Fruit fly (Drosophila melanogaster) whole organism, embryonic: ENCODE measurements around the gene eIF4E5.
A peak's percentile ranks its signal among the peaks of the same experiment; 100 is the strongest.

Source experiments
- Asciz ChIP-seq: fragments of 200-800 bp; sonication (Bioruptor generic); optimal IDR thresholded peaks from 2 replicates; lab custom pipeline; 2017; ENCODE audit warnings: missing biosample characterization, mild to moderate bottlenecking, missing genetic modification characterization, missing genetic modification reagents
- Blimp-1 ChIP-seq: fragments of 200-800 bp; sonication (Bioruptor generic); optimal IDR thresholded peaks from 3 replicates; lab custom pipeline; 2018; ENCODE audit warnings: missing biosample characterization, missing genetic modification characterization, mild to moderate bottlenecking, moderate library complexity, missing genetic modification reagents
- CG11398 ChIP-seq: fragments of 200-800 bp; sonication (Bioruptor generic); optimal IDR thresholded peaks from 2 replicates; lab custom pipeline; 2016; ENCODE audit warnings: missing biosample characterization, missing genetic modification characterization
- CG11504 ChIP-seq: fragments of 200-800 bp; sonication (Bioruptor generic); optimal IDR thresholded peaks from 3 replicates; lab custom pipeline; 2019; ENCODE audit warnings: missing biosample characterization, mild to moderate bottlenecking, missing genetic modification characterization, moderate library complexity
- CG1233 ChIP-seq: fragments of 200-800 bp; sonication (Bioruptor generic); optimal IDR thresholded peaks from 4 replicates; lab custom pipeline; 2018; ENCODE audit warnings: missing biosample characterization, mild to moderate bottlenecking, missing genetic modification characterization
- CG17829 ChIP-seq: fragments of 200-800 bp; optimal IDR thresholded peaks from 2 replicates; lab custom pipeline; 2019; ENCODE audit warnings: missing biosample characterization, mild to moderate bottlenecking, missing genetic modification characterization, moderate library complexity
- CG1792 ChIP-seq: fragments of 200-800 bp; sonication (Bioruptor generic); optimal IDR thresholded peaks from 2 replicates; lab custom pipeline; 2016; ENCODE audit warnings: missing biosample characterization, missing genetic modification characterization
- CG18764 ChIP-seq: fragments of 200-800 bp; sonication (Bioruptor generic); optimal IDR thresholded peaks from 3 replicates; lab custom pipeline; 2016; ENCODE audit warnings: missing biosample characterization, missing genetic modification characterization
- CG2120 ChIP-seq: fragments of 200-800 bp; sonication (Bioruptor generic); optimal IDR thresholded peaks from 3 replicates; lab custom pipeline; 2016; ENCODE audit warnings: missing biosample characterization, missing genetic modification characterization
- CG3163 ChIP-seq: fragments of 200-800 bp; sonication (Bioruptor generic); optimal IDR thresholded peaks from 3 replicates; lab custom pipeline; 2016; ENCODE audit warnings: missing biosample characterization, missing genetic modification characterization
- CG3838 ChIP-seq: fragments of 200-800 bp; sonication (Bioruptor generic); optimal IDR thresholded peaks from 3 replicates; lab custom pipeline; 2016; ENCODE audit warnings: missing biosample characterization, missing genetic modification characterization
- CG4424 ChIP-seq: fragments of 200-800 bp; sonication (Bioruptor generic); optimal IDR thresholded peaks from 3 replicates; lab custom pipeline; 2016; ENCODE audit warnings: missing biosample characterization, missing genetic modification characterization
- CG4707 ChIP-seq: fragments of 200-800 bp; sonication (Bioruptor generic); optimal IDR thresholded peaks from 2 replicates; lab custom pipeline; 2018; ENCODE audit warnings: missing biosample characterization, mild to moderate bottlenecking, missing genetic modification characterization, moderate library complexity
- CG6791 ChIP-seq: fragments of 200-800 bp; sonication (Bioruptor generic); IDR thresholded peaks from 3 replicates; pipeline ENCODE4 v1.3.6; 2022; ENCODE audit warnings: missing biosample characterization, missing genetic modification characterization; ENCODE audit not compliant: partially characterized antibody
- CG7963 ChIP-seq: fragments of 200-800 bp; sonication (Bioruptor generic); IDR thresholded peaks from 3 replicates; pipeline ENCODE4 v1.3.6; 2022; ENCODE audit warnings: missing biosample characterization, missing genetic modification characterization; ENCODE audit not compliant: partially characterized antibody
- CG8944 ChIP-seq: fragments of 200-800 bp; sonication (Bioruptor generic); optimal IDR thresholded peaks from 3 replicates; lab custom pipeline; 2016; ENCODE audit warnings: missing biosample characterization, missing genetic modification characterization
- CHES-1-like ChIP-seq: fragments of 200-800 bp; sonication (Bioruptor generic); optimal IDR thresholded peaks from 2 replicates; lab custom pipeline; 2016; ENCODE audit warnings: missing biosample characterization, missing genetic modification characterization
- Dp ChIP-seq: fragments of 200-800 bp; sonication (Bioruptor generic); optimal IDR thresholded peaks from 2 replicates; lab custom pipeline; 2018; ENCODE audit warnings: missing biosample characterization, mild to moderate bottlenecking, missing genetic modification characterization, moderate library complexity
- HLH3B ChIP-seq: fragments of 200-800 bp; sonication (Bioruptor generic); IDR thresholded peaks from 2 replicates; pipeline ENCODE4 v1.3.6; 2022; ENCODE audit warnings: missing biosample characterization, missing genetic modification characterization
- Hey ChIP-seq: fragments of 200-800 bp; sonication (Bioruptor generic); optimal IDR thresholded peaks from 3 replicates; lab custom pipeline; 2018; ENCODE audit warnings: missing biosample characterization, mild to moderate bottlenecking, missing genetic modification characterization
- Hr51 ChIP-seq, 2 experiments: fragments of 200-800 bp; sonication (Bioruptor generic); optimal IDR thresholded peaks; 2 replicates in 1 of 2; 3 replicates in 1 of 2; lab custom pipeline; 2016 to 2018; ENCODE audit warnings: missing biosample characterization in 2 of 2, missing genetic modification characterization in 2 of 2, mild to moderate bottlenecking in 1 of 2, moderate library complexity in 1 of 2
- Hr78 ChIP-seq, 2 experiments: fragments of 200-800 bp in 1 of 2; fragments of >200 bp in 1 of 2; sonication (Bioruptor generic) in 1 of 2; optimal IDR thresholded peaks; 2 replicates each; lab custom pipeline; 2017 to 2019; ENCODE audit warnings: missing biosample characterization in 2 of 2, missing genetic modification characterization in 2 of 2, mild to moderate bottlenecking in 1 of 2, moderate library complexity in 1 of 2
- MTF-1 ChIP-seq: fragments of 200-800 bp; sonication (Bioruptor generic); optimal IDR thresholded peaks from 2 replicates; lab custom pipeline; 2018; ENCODE audit warnings: missing biosample characterization, mild to moderate bottlenecking, missing genetic modification characterization, borderline replicate concordance
- Nf-YA ChIP-seq: fragments of 200-800 bp; sonication (Bioruptor generic); IDR thresholded peaks from 2 replicates; pipeline ENCODE4 v1.3.6; 2022; ENCODE audit warnings: missing biosample characterization, missing genetic modification characterization
- Rfx ChIP-seq: fragments of 200-800 bp; sonication (Bioruptor generic); IDR thresholded peaks from 2 replicates; pipeline ENCODE4 v1.3.6; 2022; ENCODE audit warnings: missing biosample characterization, missing genetic modification characterization
- Tbp ChIP-seq: fragments of >200 bp; optimal IDR thresholded peaks from 2 replicates; lab custom pipeline; 2018; ENCODE audit warnings: missing biosample characterization, missing genetic modification characterization
- ato ChIP-seq: fragments of 200-800 bp; sonication (Bioruptor generic); IDR thresholded peaks from 2 replicates; pipeline ENCODE4 v1.3.6; 2022; ENCODE audit warnings: missing biosample characterization, missing genetic modification characterization; ENCODE audit not compliant: partially characterized antibody
- bcd ChIP-seq: fragments of 200-800 bp; sonication (Bioruptor generic); optimal IDR thresholded peaks from 2 replicates; lab custom pipeline; 2017; ENCODE audit warnings: missing biosample characterization, mild to moderate bottlenecking, missing genetic modification characterization
- chinmo ChIP-seq: fragments of 200-800 bp; sonication (Bioruptor generic); IDR thresholded peaks from 4 replicates; pipeline ENCODE4 v1.3.6; 2022; ENCODE audit warnings: missing biosample characterization, missing genetic modification characterization; ENCODE audit not compliant: partially characterized antibody
- chn ChIP-seq: fragments of 200-800 bp; sonication (Bioruptor generic); optimal IDR thresholded peaks from 2 replicates; lab custom pipeline; 2016; ENCODE audit warnings: missing biosample characterization, missing genetic modification characterization
- crc ChIP-seq: fragments of 200-800 bp; sonication (Bioruptor generic); optimal IDR thresholded peaks from 2 replicates; lab custom pipeline; 2016; ENCODE audit warnings: missing biosample characterization, missing genetic modification characterization
- emc ChIP-seq: fragments of 200-800 bp; sonication (Bioruptor generic); optimal IDR thresholded peaks from 2 replicates; lab custom pipeline; 2016; ENCODE audit warnings: missing biosample characterization, missing genetic modification characterization
- hkb ChIP-seq, 2 experiments: fragments of 200-800 bp in 1 of 2; fragments of >200 bp in 1 of 2; sonication (Bioruptor generic) in 1 of 2; IDR thresholded peaks in 1 of 2; optimal IDR thresholded peaks in 1 of 2; 2 replicates each; pipeline versions ENCODE4 v1.3.6 to Lab custom; 2017 to 2022; ENCODE audit warnings: missing biosample characterization in 1 of 2, missing genetic modification characterization in 1 of 2
- lbe ChIP-seq: fragments of 200-800 bp; sonication (Bioruptor generic); optimal IDR thresholded peaks from 2 replicates; lab custom pipeline; 2016; ENCODE audit warnings: missing biosample characterization, mild to moderate bottlenecking, missing genetic modification characterization
- lmd ChIP-seq: fragments of 200-800 bp; sonication (Bioruptor generic); IDR thresholded peaks from 2 replicates; pipeline ENCODE4 v1.3.6; 2022; ENCODE audit warnings: missing biosample characterization, missing genetic modification characterization
- nerfin-1 ChIP-seq: fragments of 200-800 bp; sonication (Bioruptor generic); optimal IDR thresholded peaks from 3 replicates; lab custom pipeline; 2019; ENCODE audit warnings: missing biosample characterization, mild to moderate bottlenecking, missing genetic modification characterization, moderate library complexity
- org-1 ChIP-seq: fragments of 200-800 bp; sonication (Bioruptor generic); optimal IDR thresholded peaks from 2 replicates; lab custom pipeline; 2017; ENCODE audit warnings: missing biosample characterization, missing genetic modification characterization
- pho ChIP-seq: fragments of 200-800 bp; sonication (Bioruptor generic); optimal IDR thresholded peaks from 2 replicates; lab custom pipeline; 2016; ENCODE audit warnings: missing biosample characterization, missing genetic modification characterization
- sc ChIP-seq, 3 experiments: fragments of >200 bp in 2 of 3; fragments of 200-800 bp in 1 of 3; sonication (Bioruptor generic) in 1 of 3; optimal IDR thresholded peaks; 2 replicates in 2 of 3; 3 replicates in 1 of 3; lab custom pipeline; 2017; ENCODE audit warnings: mild to moderate bottlenecking in 1 of 3, missing biosample characterization in 1 of 3, missing genetic modification characterization in 1 of 3, missing genetic modification reagents in 1 of 3
- scrt ChIP-seq: fragments of 200-800 bp; sonication (Bioruptor generic); optimal IDR thresholded peaks from 2 replicates; lab custom pipeline; 2018; ENCODE audit warnings: missing biosample characterization, mild to moderate bottlenecking, missing genetic modification characterization, moderate library complexity
- sens ChIP-seq: fragments of 200-800 bp; sonication (Bioruptor generic); peaks from one replicate; lab custom pipeline; 2016; ENCODE audit warnings: missing biosample characterization, missing genetic modification characterization
- sisA ChIP-seq: fragments of 200-800 bp; sonication (Bioruptor generic); IDR thresholded peaks from 2 replicates; pipeline ENCODE4 v1.3.6; 2022; ENCODE audit warnings: missing biosample characterization, missing genetic modification characterization
- trem ChIP-seq: fragments of 200-800 bp; optimal IDR thresholded peaks from 3 replicates; lab custom pipeline; 2019; ENCODE audit warnings: missing biosample characterization, mild to moderate bottlenecking, missing genetic modification characterization, moderate library complexity
- wek ChIP-seq: fragments of 200-800 bp; sonication (Bioruptor generic); optimal IDR thresholded peaks from 3 replicates; lab custom pipeline; 2018; ENCODE audit warnings: missing biosample characterization, mild to moderate bottlenecking, missing genetic modification characterization, moderate library complexity
- zf30C ChIP-seq: fragments of 200-800 bp; sonication (Bioruptor generic); optimal IDR thresholded peaks from 3 replicates; lab custom pipeline; 2018; ENCODE audit warnings: missing biosample characterization, mild to moderate bottlenecking, missing genetic modification characterization
- zfh1 ChIP-seq: fragments of 200-800 bp; sonication (Bioruptor generic); IDR thresholded peaks from 3 replicates; pipeline ENCODE4 v1.3.6; 2022; ENCODE audit warnings: missing biosample characterization, missing genetic modification characterization
- zfh2 ChIP-seq: fragments of 200-800 bp; sonication (Bioruptor generic); optimal IDR thresholded peaks from 2 replicates; lab custom pipeline; 2016; ENCODE audit warnings: missing biosample characterization, missing genetic modification characterization

Gene eIF4E5

dm6 chr3L:7875606-7876366, 18.9 kb upstream of the eIF4E5 start (continued):
- TF ChIP-seq sc (optimal IDR thresholded peaks at IDR 0.05; lab: Kevin White, UChicago): no peak
- TF ChIP-seq sc (GFP tag; optimal IDR thresholded peaks at IDR 0.05; lab: Kevin White, UChicago): peak; percentile 44
- TF ChIP-seq CG4424 (GFP tag; lab: Kevin White, UChicago): peak; percentile 54
- peak; percentile 23 for TF ChIP-seq CG1233 (GFP tag; lab: Kevin White, UChicago)
- no peak for TF ChIP-seq CG7963
- TF ChIP-seq wek: no peak
- TF ChIP-seq zfh2 (GFP tag; lab: Kevin White, UChicago): no peak
- peak in 1 of 2 experiments; percentile 37 for TF ChIP-seq Hr78 (GFP tag; optimal IDR thresholded peaks at IDR 0.05; lab: Kevin White, UChicago)
- no peak for TF ChIP-seq CG18764
- TF ChIP-seq Hr51 (GFP tag; optimal IDR thresholded peaks at IDR 0.05; lab: Kevin White, UChicago): peak; percentile 16 to 58
- peak; percentile 91 for TF ChIP-seq sens (GFP tag; lab: Kevin White, UChicago)
- TF ChIP-seq CG11398 (GFP tag; lab: Kevin White, UChicago): no peak
- TF ChIP-seq Asciz (GFP tag; lab: Kevin White, UChicago): peak; percentile 56
- no peak for TF ChIP-seq lbe (GFP tag; lab: Kevin White, UChicago)
- TF ChIP-seq Tbp (GFP tag; lab: Kevin White, UChicago): no peak
- TF ChIP-seq CG3163: no peak
- no peak for TF ChIP-seq Nf-YA (GFP tag; lab: Robert Waterston, UW)
- peak; percentile 29; the same call in 1 of the 2 replicates for TF ChIP-seq sisA (GFP tag; lab: Robert Waterston, UW)
- TF ChIP-seq CG17829 (tag; lab: Kevin White, UChicago): peak; percentile 53
- no peak for TF ChIP-seq crc (GFP tag; lab: Kevin White, UChicago)
- no peak for TF ChIP-seq CG1792 (GFP tag; lab: Kevin White, UChicago)
- TF ChIP-seq chn (GFP tag; lab: Kevin White, UChicago): peak; percentile 29
- no peak for TF ChIP-seq Dp (GFP tag; lab: Kevin White, UChicago)
- peak; percentile 50 for TF ChIP-seq Blimp-1 (GFP tag; lab: Kevin White, UChicago)
- TF ChIP-seq scrt (GFP tag; lab: Kevin White, UChicago): peak; percentile 36
- TF ChIP-seq Rfx (GFP tag; lab: Robert Waterston, UW): peak; percentile 22; the same call in 1 of the 2 replicates
- peak; percentile 29; the same call in 1 of the 2 replicates for TF ChIP-seq lmd
- TF ChIP-seq CG11504 (tag; lab: Kevin White, UChicago): peak; percentile 73
- TF ChIP-seq nerfin-1 (tag; lab: Kevin White, UChicago): peak; percentile 42
- no peak for TF ChIP-seq CG4707 (GFP tag; lab: Kevin White, UChicago)
- no peak for TF ChIP-seq CG8944 (GFP tag; lab: Kevin White, UChicago)
- no peak for TF ChIP-seq emc (GFP tag; lab: Kevin White, UChicago)
- TF ChIP-seq chinmo: 0 out of 4 replicates have a peak, but pooled peaks have one; percentile 43
- no peak for TF ChIP-seq CG3838
- no peak for TF ChIP-seq hkb (optimal IDR thresholded peaks at IDR 0.05; lab: Kevin White, UChicago)
- peak; percentile 31; the same call in 1 of the 2 replicates for TF ChIP-seq hkb (GFP tag; IDR thresholded peaks at IDR 0.05; lab: Robert Waterston, UW)
- TF ChIP-seq MTF-1 (GFP tag; lab: Kevin White, UChicago): no peak
- no peak for TF ChIP-seq Hey (tag; lab: Kevin White, UChicago)
- TF ChIP-seq org-1 (GFP tag; lab: Kevin White, UChicago): peak; percentile 43
- no peak for TF ChIP-seq pho
- peak; percentile 44 for TF ChIP-seq bcd (GFP tag; lab: Kevin White, UChicago)
- peak; percentile 11 for TF ChIP-seq trem (tag; lab: Kevin White, UChicago)
- peak; percentile 41; the same call in 1 of the 2 replicates for TF ChIP-seq HLH3B (GFP tag; lab: Robert Waterston, UW)
- peak; percentile 63 for TF ChIP-seq CG2120 (GFP tag; lab: Kevin White, UChicago)
- no peak for TF ChIP-seq ato (GFP tag; lab: Robert Waterston, UW)
- TF ChIP-seq zf30C (GFP tag; lab: Kevin White, UChicago): no peak
- no peak for TF ChIP-seq CG6791 (GFP tag; lab: Robert Waterston, UW)
- no peak for TF ChIP-seq CHES-1-like (GFP tag; lab: Kevin White, UChicago)
- 0 out of 3 replicates have a peak, but pooled peaks have one; percentile 52 for TF ChIP-seq zfh1 (GFP tag; lab: Robert Waterston, UW)
